Worm (Caenorhabditis elegans): ENCODE measurements around the gene F53B1.9.

DNA sequence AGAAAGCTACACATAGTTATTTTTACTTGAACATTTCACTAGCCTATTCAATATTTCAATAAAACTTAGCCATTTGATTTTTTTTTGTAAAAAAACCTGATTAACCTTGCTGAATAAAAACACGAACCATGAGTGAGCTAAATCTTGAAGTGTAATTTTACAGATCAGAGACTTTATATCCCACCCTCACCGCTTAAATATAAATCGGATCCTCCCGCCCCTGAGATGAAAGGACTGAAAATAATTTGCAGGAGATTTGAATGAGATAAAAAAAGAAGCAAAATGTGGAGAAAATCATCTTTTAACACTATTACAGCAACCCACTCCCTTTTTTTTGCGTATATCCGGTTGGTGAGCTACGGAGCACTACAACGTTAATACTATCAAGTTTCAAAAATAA, 18.4 kb upstream of the F53B1.9 start, which contains the start of gene npax-2:
- TF ChIP-seq madf-9 (GFP tag; conservative IDR thresholded peaks at IDR 0.05) (no peak), ZK546.5 (tag; optimal IDR thresholded peaks at IDR 0.05) (no peak), mdl-1 (tag; optimal IDR thresholded peaks at IDR 0.05) (no peak), lin-39 (tag; optimal IDR thresholded peaks at IDR 0.05) (no peak), pqm-1 (tag; optimal IDR thresholded peaks at IDR 0.05) (no peak), Y5F2A.4 (GFP tag; optimal IDR thresholded peaks at IDR 0.05) (no peak), lin-13 (GFP tag; optimal IDR thresholded peaks at IDR 0.05) (no peak), ztf-11 (tag; optimal IDR thresholded peaks at IDR 0.05) (no peak), F49E8.2 (tag; optimal IDR thresholded peaks at IDR 0.05; ENCODE audit: borderline replicate concordance) (no peak), attf-4 (tag; optimal IDR thresholded peaks at IDR 0.05) (no peak)
